Fruit fly (Drosophila melanogaster) whole organism, embryonic: ENCODE data around the gene CG17930.
A peak's percentile ranks its signal among the peaks of the same experiment; 100 is the strongest.

Source experiments
- CG10147 ChIP-seq: fragments of 200-800 bp; sonication (Bioruptor generic); optimal IDR thresholded peaks from 2 replicates; lab custom pipeline; 2019; ENCODE audit warnings: missing biosample characterization, mild to moderate bottlenecking, missing genetic modification characterization, moderate library complexity
- CG10543 ChIP-seq: fragments of 200-800 bp; sonication (Bioruptor generic); optimal IDR thresholded peaks from 3 replicates; lab custom pipeline; 2017; ENCODE audit warnings: missing biosample characterization, mild to moderate bottlenecking, missing genetic modification characterization, moderate library complexity
- CG11247 ChIP-seq: fragments of 200-800 bp; sonication (Bioruptor generic); IDR thresholded peaks from 2 replicates; pipeline ENCODE4 v1.3.6; 2022; ENCODE audit warnings: missing biosample characterization, missing genetic modification characterization
- CG13894 ChIP-seq: fragments of 200-800 bp; sonication (Bioruptor generic); optimal IDR thresholded peaks from 3 replicates; lab custom pipeline; 2018; ENCODE audit warnings: missing biosample characterization, mild to moderate bottlenecking, missing genetic modification characterization, moderate library complexity
- CG1647 ChIP-seq: fragments of 200-800 bp; sonication (Bioruptor generic); optimal IDR thresholded peaks from 3 replicates; lab custom pipeline; 2016; ENCODE audit warnings: missing biosample characterization, missing genetic modification characterization
- CG16813 ChIP-seq: fragments of 200-800 bp; sonication (Bioruptor generic); IDR thresholded peaks from 3 replicates; pipeline ENCODE4 v1.3.6; 2022; ENCODE audit warnings: missing biosample characterization, missing genetic modification characterization; ENCODE audit not compliant: partially characterized antibody
- CG17359 ChIP-seq: fragments of 200-800 bp; sonication (Bioruptor generic); optimal IDR thresholded peaks from 3 replicates; lab custom pipeline; 2018; ENCODE audit warnings: missing biosample characterization, mild to moderate bottlenecking, missing genetic modification characterization, moderate library complexity
- CG17612 ChIP-seq: fragments of 200-800 bp; sonication (Bioruptor generic); IDR thresholded peaks from 2 replicates; pipeline ENCODE4 v1.3.6; 2022; ENCODE audit warnings: missing biosample characterization, missing genetic modification characterization
- CG18011 ChIP-seq: fragments of 200-800 bp; sonication (Bioruptor generic); optimal IDR thresholded peaks from 2 replicates; lab custom pipeline; 2017; ENCODE audit warnings: missing biosample characterization, missing genetic modification characterization, mild to moderate bottlenecking, moderate library complexity, missing genotype
- CG18476 ChIP-seq: fragments of 200-800 bp; sonication (Bioruptor generic); optimal IDR thresholded peaks from 2 replicates; lab custom pipeline; 2016; ENCODE audit warnings: missing biosample characterization, mild to moderate bottlenecking, missing genetic modification characterization
- CG2889 ChIP-seq: fragments of 200-800 bp; sonication (Bioruptor generic); IDR thresholded peaks from 3 replicates; pipeline ENCODE4 v1.3.6; 2022; ENCODE audit warnings: missing biosample characterization, missing genetic modification characterization
- CG34376 ChIP-seq: fragments of 200-800 bp; sonication (Bioruptor generic); optimal IDR thresholded peaks from 2 replicates; lab custom pipeline; 2018; ENCODE audit warnings: missing biosample characterization, mild to moderate bottlenecking, missing genetic modification characterization
- CG4707 ChIP-seq: fragments of 200-800 bp; sonication (Bioruptor generic); optimal IDR thresholded peaks from 2 replicates; lab custom pipeline; 2018; ENCODE audit warnings: missing biosample characterization, mild to moderate bottlenecking, missing genetic modification characterization, moderate library complexity
- CG4730 ChIP-seq: fragments of 200-800 bp; sonication (Bioruptor generic); IDR thresholded peaks from 2 replicates; pipeline ENCODE4 v1.3.6; 2022; ENCODE audit warnings: missing biosample characterization, missing genetic modification characterization
- CG8388 ChIP-seq: fragments of 200-800 bp; sonication (Bioruptor generic); optimal IDR thresholded peaks from 2 replicates; lab custom pipeline; 2019; ENCODE audit warnings: missing biosample characterization, mild to moderate bottlenecking, missing genetic modification characterization, moderate library complexity
- CG8765 ChIP-seq: fragments of 200-800 bp; sonication (Bioruptor generic); IDR thresholded peaks from 2 replicates; pipeline ENCODE4 v1.3.6; 2022; ENCODE audit warnings: missing biosample characterization, missing genetic modification characterization
- CG9797 ChIP-seq: fragments of 200-800 bp; sonication (Bioruptor generic); optimal IDR thresholded peaks from 3 replicates; lab custom pipeline; 2018; ENCODE audit warnings: missing biosample characterization, mild to moderate bottlenecking, missing genetic modification characterization
- E2f1 ChIP-seq: fragments of 200-800 bp; sonication (Bioruptor generic); IDR thresholded peaks from 2 replicates; pipeline ENCODE4 v1.3.6; 2022; ENCODE audit warnings: missing biosample characterization, missing genetic modification characterization
- Eip74EF ChIP-seq, 2 experiments: fragments of 200-800 bp in 1 of 2; fragments of >200 bp in 1 of 2; sonication (Bioruptor generic) in 1 of 2; optimal IDR thresholded peaks; 2 replicates each; lab custom pipeline; 2017 to 2019; ENCODE audit warnings: missing biosample characterization in 2 of 2, missing genetic modification characterization in 2 of 2, mild to moderate bottlenecking in 1 of 2, moderate library complexity in 1 of 2
- H15 ChIP-seq: fragments of 200-800 bp; sonication (Bioruptor generic); IDR thresholded peaks from 3 replicates; pipeline ENCODE4 v1.3.6; 2022; ENCODE audit warnings: missing biosample characterization, missing genetic modification characterization
- Mes4 ChIP-seq: fragments of 200-800 bp; sonication (Bioruptor generic); optimal IDR thresholded peaks from 2 replicates; lab custom pipeline; 2016; ENCODE audit warnings: missing biosample characterization, missing genetic modification characterization
- NfI ChIP-seq: fragments of 200-800 bp; sonication (Bioruptor generic); optimal IDR thresholded peaks from 3 replicates; lab custom pipeline; 2018; ENCODE audit warnings: missing biosample characterization, mild to moderate bottlenecking, missing genetic modification characterization, moderate library complexity
- Optix ChIP-seq: fragments of 200-800 bp; sonication (Bioruptor generic); IDR thresholded peaks from 3 replicates; pipeline ENCODE4 v1.3.6; 2022; ENCODE audit warnings: missing biosample characterization, missing genetic modification characterization
- Pdp1 ChIP-seq, 2 experiments: fragments of 200-800 bp; sonication (Bioruptor generic); optimal IDR thresholded peaks; 3 replicates each; lab custom pipeline; 2016; ENCODE audit warnings: missing biosample characterization in 2 of 2, missing genetic modification characterization in 2 of 2, mild to moderate bottlenecking in 1 of 2, moderate library complexity in 1 of 2
- exex ChIP-seq: fragments of 200-800 bp; sonication (Bioruptor generic); optimal IDR thresholded peaks from 4 replicates; lab custom pipeline; 2018; ENCODE audit warnings: missing biosample characterization, mild to moderate bottlenecking, missing genetic modification characterization, moderate library complexity
- fd96Cb ChIP-seq: fragments of 200-800 bp; sonication (Bioruptor generic); optimal IDR thresholded peaks from 2 replicates; lab custom pipeline; 2018; ENCODE audit warnings: missing biosample characterization, mild to moderate bottlenecking, missing genetic modification characterization, moderate library complexity
- grn ChIP-seq: fragments of 200-800 bp; sonication (Bioruptor generic); optimal IDR thresholded peaks from 3 replicates; lab custom pipeline; 2017; ENCODE audit warnings: missing biosample characterization, missing genetic modification characterization
- gro ChIP-seq: fragments of 200-800 bp; sonication (Bioruptor generic); optimal IDR thresholded peaks from 2 replicates; lab custom pipeline; 2016; ENCODE audit warnings: missing biosample characterization, missing genetic modification characterization
- gsb ChIP-seq: fragments of 200-800 bp; sonication (Bioruptor generic); IDR thresholded peaks from 2 replicates; pipeline ENCODE4 v1.3.6; 2022; ENCODE audit warnings: missing biosample characterization, missing genetic modification characterization
- h ChIP-seq: fragments of >200 bp; optimal IDR thresholded peaks from 2 replicates; lab custom pipeline; 2017
- luna ChIP-seq: fragments of 200-800 bp; sonication (Bioruptor generic); optimal IDR thresholded peaks from 2 replicates; lab custom pipeline; 2016; ENCODE audit warnings: missing biosample characterization, missing genetic modification characterization
- onecut ChIP-seq: fragments of 200-800 bp; sonication (Bioruptor generic); IDR thresholded peaks from 2 replicates; pipeline ENCODE4 v1.3.6; 2022; ENCODE audit warnings: missing biosample characterization, missing genetic modification characterization
- p53 ChIP-seq: fragments of 200-800 bp; sonication (Bioruptor generic); optimal IDR thresholded peaks from 2 replicates; lab custom pipeline; 2016; ENCODE audit warnings: missing biosample characterization, missing genetic modification characterization
- pho ChIP-seq: fragments of 200-800 bp; sonication (Bioruptor generic); optimal IDR thresholded peaks from 2 replicates; lab custom pipeline; 2016; ENCODE audit warnings: missing biosample characterization, missing genetic modification characterization
- pzg ChIP-seq: fragments of 200-800 bp; sonication (Bioruptor generic); optimal IDR thresholded peaks from 3 replicates; lab custom pipeline; 2018; ENCODE audit warnings: missing biosample characterization, mild to moderate bottlenecking, missing genetic modification characterization, moderate library complexity
- sc ChIP-seq, 3 experiments: fragments of >200 bp in 2 of 3; fragments of 200-800 bp in 1 of 3; sonication (Bioruptor generic) in 1 of 3; optimal IDR thresholded peaks; 2 replicates in 2 of 3; 3 replicates in 1 of 3; lab custom pipeline; 2017; ENCODE audit warnings: mild to moderate bottlenecking in 1 of 3, missing biosample characterization in 1 of 3, missing genetic modification characterization in 1 of 3, missing genetic modification reagents in 1 of 3
- sens ChIP-seq: fragments of 200-800 bp; sonication (Bioruptor generic); peaks from one replicate; lab custom pipeline; 2016; ENCODE audit warnings: missing biosample characterization, missing genetic modification characterization
- shn ChIP-seq: fragments of 200-800 bp; sonication (Bioruptor generic); optimal IDR thresholded peaks from 3 replicates; lab custom pipeline; 2016; ENCODE audit warnings: missing biosample characterization, missing genetic modification characterization

Gene CG17930

DNA sequence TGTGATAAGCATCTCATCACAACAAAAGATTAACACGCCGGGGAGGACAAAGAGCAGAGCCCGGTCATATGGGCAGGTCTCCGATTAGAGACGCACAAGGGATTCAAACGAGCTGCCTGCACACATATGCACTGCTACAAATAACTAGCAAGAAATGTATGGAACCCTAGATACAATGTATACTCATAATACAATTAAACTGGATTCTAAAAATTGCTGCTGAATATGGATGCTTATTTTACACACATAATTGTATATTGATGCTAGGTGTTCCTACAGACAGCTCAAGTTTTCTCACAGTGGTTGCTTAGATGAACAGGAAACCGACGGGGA lies 9.4 kb downstream of the CG17930 start (continued):
- TF ChIP-seq exex (tag; lab: Kevin White, UChicago) (no peak), luna (no peak), h (lab: Kevin White, UChicago) (no peak), H15 (GFP tag; lab: Robert Waterston, UW) (peak; percentile 39; the same call in 1 of the 3 replicates), gro (no peak), CG16813 (GFP tag; lab: Robert Waterston, UW) (no peak), CG4730 (GFP tag; lab: Robert Waterston, UW) (peak; percentile 28; the same call in 1 of the 2 replicates), CG18476 (GFP tag; lab: Kevin White, UChicago) (peak; percentile 35), fd96Cb (tag; lab: Kevin White, UChicago) (peak; percentile 66), pzg (GFP tag; lab: Kevin White, UChicago) (no peak), onecut (GFP tag; lab: Robert Waterston, UW) (no peak), CG10147 (GFP tag; lab: Kevin White, UChicago) (no peak), CG8388 (GFP tag; lab: Kevin White, UChicago) (peak; percentile 60), p53 (GFP tag; lab: Kevin White, UChicago) (no peak), CG11247 (GFP tag; lab: Robert Waterston, UW) (no peak), CG18011 (GFP tag; lab: Kevin White, UChicago) (no peak), CG4707 (GFP tag; lab: Kevin White, UChicago) (no peak), CG17359 (tag; lab: Kevin White, UChicago) (peak; percentile 59), CG34376 (GFP tag; lab: Kevin White, UChicago) (no peak), Optix (no peak; the same call in 2 of the 3 replicates), Mes4 (peak; percentile 12), CG1647 (GFP tag; lab: Kevin White, UChicago) (peak; percentile 17), E2f1 (GFP tag; lab: Robert Waterston, UW) (peak; percentile 51), Eip74EF (GFP tag; optimal IDR thresholded peaks at IDR 0.05; lab: Kevin White, UChicago) (no peak), NfI (GFP tag; lab: Kevin White, UChicago) (no peak), shn (no peak), CG8765 (GFP tag; lab: Robert Waterston, UW) (peak; percentile 79), CG10543 (GFP tag; lab: Kevin White, UChicago) (no peak), CG9797 (GFP tag; lab: Kevin White, UChicago) (no peak), sc (optimal IDR thresholded peaks at IDR 0.05; lab: Kevin White, UChicago) (no peak), sc (GFP tag; optimal IDR thresholded peaks at IDR 0.05; lab: Kevin White, UChicago) (no peak), CG2889 (no peak)

DNA sequence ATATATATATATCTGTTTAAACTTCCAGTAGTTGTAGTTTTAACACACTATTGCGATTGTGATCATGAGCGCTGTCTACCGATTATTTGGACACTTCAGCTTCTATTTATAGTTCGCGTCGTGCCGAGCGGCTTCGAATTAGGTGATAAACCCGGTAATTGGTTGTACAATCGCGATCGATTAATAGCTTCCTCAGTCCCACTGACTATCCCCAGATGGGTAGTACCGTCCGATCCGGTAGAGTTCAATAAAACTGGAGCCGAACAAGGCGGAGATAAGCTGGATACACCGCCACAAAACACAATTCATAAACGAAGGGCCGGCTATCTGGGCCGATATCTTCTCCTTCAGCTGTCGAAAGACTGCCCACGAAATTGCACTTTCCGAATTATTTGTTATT lies 10.2 kb downstream of the CG17930 start:
- TF ChIP-seq exex (tag; lab: Kevin White, UChicago) (peak; percentile 86), CG17612 (GFP tag; lab: Robert Waterston, UW) (no peak), grn (peak; percentile 58), gsb (GFP tag; lab: Robert Waterston, UW) (no peak), CG17359 (tag; lab: Kevin White, UChicago) (no peak), pho (GFP tag; lab: Kevin White, UChicago) (no peak), Pdp1 (GFP tag; optimal IDR thresholded peaks at IDR 0.05; lab: Kevin White, UChicago) (peak in 1 of 2 experiments; percentile 20), sens (GFP tag; lab: Kevin White, UChicago) (peak; percentile 41), CG18476 (GFP tag; lab: Kevin White, UChicago) (no peak), CG13894 (tag; lab: Kevin White, UChicago) (peak; percentile 63)
- TF ChIP-seq, all 482 proteins: peak for 5
